Fruit fly (Drosophila melanogaster): ENCODE data around the gene Sry-beta.

DNA sequence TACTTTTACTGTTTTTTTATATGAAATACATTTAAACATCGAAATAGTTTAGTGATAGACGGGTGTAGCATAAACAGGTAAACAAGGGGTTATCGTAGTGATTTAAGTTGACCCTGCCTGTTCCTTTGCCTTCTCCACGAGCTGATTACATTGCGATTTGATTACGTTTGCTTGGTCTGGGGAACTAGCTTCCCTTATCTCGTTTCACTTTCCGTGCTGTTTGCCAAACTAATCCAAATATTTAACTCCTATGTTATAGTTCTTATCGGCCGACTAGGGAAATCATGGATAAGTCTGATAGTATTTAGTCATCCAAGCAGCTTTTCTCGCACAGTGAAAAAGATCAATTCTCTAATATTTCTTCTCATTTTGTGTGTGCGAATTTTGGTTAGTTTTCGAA, 22.5 kb downstream of the Sry-beta start:
- TF ChIP-seq CG15073 (GFP tag; optimal IDR thresholded peaks at IDR 0.05): no peak
- no peak for TF ChIP-seq kay (GFP tag; optimal IDR thresholded peaks at IDR 0.05)
- TF ChIP-seq Blimp-1 (GFP tag; optimal IDR thresholded peaks at IDR 0.05): no peak
- TF ChIP-seq Dad (GFP tag; optimal IDR thresholded peaks at IDR 0.05): no peak
- no peak for TF ChIP-seq shn (GFP tag; optimal IDR thresholded peaks at IDR 0.05)

Measured in whole organism, embryonic.